Worm (Caenorhabditis elegans): ENCODE results near the gene dmsr-14.

DNA sequence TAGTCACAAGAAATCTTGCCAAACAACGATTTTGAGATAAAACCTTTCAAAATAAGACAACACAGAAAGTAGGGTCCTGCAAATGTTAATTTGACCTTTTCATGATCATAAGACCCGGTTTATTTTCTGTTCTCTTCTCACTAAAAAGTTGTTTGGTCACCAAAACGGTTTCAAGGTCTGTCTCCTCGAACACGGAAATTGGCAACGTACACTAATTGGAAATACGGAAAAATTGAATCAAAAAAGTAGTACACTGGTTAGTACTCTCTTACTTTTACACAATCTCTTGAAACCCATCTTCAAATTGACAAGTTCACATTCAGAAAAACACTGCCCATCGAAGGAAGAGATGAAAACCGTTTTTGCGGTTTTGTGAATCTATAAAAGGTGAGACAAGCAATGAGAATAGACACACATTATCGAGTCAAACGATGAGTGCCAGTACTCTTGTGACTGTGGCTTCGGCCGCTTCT, 13.7 kb upstream of the dmsr-14 start, which contains the start of gene col-142:
- no peak for TF ChIP-seq aly-2 (tag; optimal IDR thresholded peaks at IDR 0.05)
- no peak for TF ChIP-seq pqm-1 (tag; optimal IDR thresholded peaks at IDR 0.05)
- no peak for TF ChIP-seq nhr-11 (tag; optimal IDR thresholded peaks at IDR 0.05)
- TF ChIP-seq sptf-1 (tag; optimal IDR thresholded peaks at IDR 0.05), result no peak
- TF ChIP-seq ztf-4 (tag; optimal IDR thresholded peaks at IDR 0.05), result no peak
- no peak for TF ChIP-seq lin-15B (tag; optimal IDR thresholded peaks at IDR 0.05)
- no peak for TF ChIP-seq dpl-1 (GFP tag; optimal IDR thresholded peaks at IDR 0.05)
- no peak for TF ChIP-seq ama-1 (optimal IDR thresholded peaks at IDR 0.05)
- TF ChIP-seq isw-1 (GFP tag; IDR thresholded peaks at IDR 0.05), result no peak
- TF ChIP-seq lin-39 (tag; optimal IDR thresholded peaks at IDR 0.05), result no peak
- TF ChIP-seq hlh-17 (GFP tag; optimal IDR thresholded peaks at IDR 0.05; ENCODE audit: borderline replicate concordance), result no peak

Measured in whole organism, L1 larva.